Worm (Caenorhabditis elegans): Measurements from ENCODE around the gene myo-6.
A peak's percentile ranks its signal among the peaks of the same experiment; 100 is the strongest.

ce11 chrIII:13423414-13423813 is 13.8 kb downstream of the myo-6 start, which contains the start of gene exo-1:
- no peak for TF ChIP-seq ceh-30 (tag; optimal IDR thresholded peaks at IDR 0.05)
- no peak for TF ChIP-seq fkh-10 (GFP tag; optimal IDR thresholded peaks at IDR 0.05)
- TF ChIP-seq pqm-1 (tag; optimal IDR thresholded peaks at IDR 0.05): no peak
- no peak for TF ChIP-seq ama-1 (optimal IDR thresholded peaks at IDR 0.05)
- TF ChIP-seq pha-4 (tag; optimal IDR thresholded peaks at IDR 0.05): no peak
- TF ChIP-seq fax-1 (tag; optimal IDR thresholded peaks at IDR 0.05): peak; percentile 28
- no peak for TF ChIP-seq ceh-2 (tag; optimal IDR thresholded peaks at IDR 0.05)
- no peak for TF ChIP-seq nfya-1 (tag; optimal IDR thresholded peaks at IDR 0.05)
- TF ChIP-seq hlh-8 (tag; optimal IDR thresholded peaks at IDR 0.05): no peak
- no peak for TF ChIP-seq unc-42 (tag; optimal IDR thresholded peaks at IDR 0.05)
- no peak for TF ChIP-seq npax-4 (tag; optimal IDR thresholded peaks at IDR 0.05)
